Fruit fly (Drosophila melanogaster) whole organism, embryonic: ENCODE results near the gene BthD.
A peak's percentile ranks its signal among the peaks of the same experiment; 100 is the strongest.

Source experiments
- Aef1 ChIP-seq: fragments of 200-800 bp; sonication (Bioruptor generic); IDR thresholded peaks from 3 replicates; pipeline ENCODE4 v1.3.6; 2022; ENCODE audit warnings: missing biosample characterization, missing genetic modification characterization
- Antp ChIP-seq: fragments of 200-800 bp; sonication (Bioruptor generic); optimal IDR thresholded peaks from 3 replicates; lab custom pipeline; 2016; ENCODE audit warnings: missing biosample characterization, missing genetic modification characterization
- BEAF-32 ChIP-seq: fragments of 200-800 bp; sonication (Bioruptor generic); optimal IDR thresholded peaks from 3 replicates; lab custom pipeline; 2017; ENCODE audit warnings: missing biosample characterization, missing genetic modification characterization, mild to moderate bottlenecking, moderate library complexity, missing genetic modification reagents
- Blimp-1 ChIP-seq: fragments of 200-800 bp; sonication (Bioruptor generic); optimal IDR thresholded peaks from 3 replicates; lab custom pipeline; 2018; ENCODE audit warnings: missing biosample characterization, missing genetic modification characterization, mild to moderate bottlenecking, moderate library complexity, missing genetic modification reagents
- BtbVII ChIP-seq: fragments of 200-800 bp; sonication (Bioruptor generic); optimal IDR thresholded peaks from 3 replicates; lab custom pipeline; 2017; ENCODE audit warnings: missing biosample characterization, mild to moderate bottlenecking, missing genetic modification characterization
- CG10321 ChIP-seq: fragments of 200-800 bp; sonication (Bioruptor generic); IDR thresholded peaks from 2 replicates; pipeline ENCODE4 v1.3.6; 2022; ENCODE audit warnings: missing biosample characterization, missing genetic modification characterization
- CG11093 ChIP-seq: fragments of 200-800 bp; sonication (Bioruptor generic); IDR thresholded peaks from 3 replicates; pipeline ENCODE4 v1.3.6; 2022; ENCODE audit warnings: missing biosample characterization, missing genetic modification characterization
- CG12299 ChIP-seq: fragments of 200-800 bp; sonication (Bioruptor generic); optimal IDR thresholded peaks from 2 replicates; lab custom pipeline; 2018; ENCODE audit warnings: missing biosample characterization, mild to moderate bottlenecking, missing genetic modification characterization
- CG13424 ChIP-seq: fragments of 200-800 bp; sonication (Bioruptor generic); optimal IDR thresholded peaks from 2 replicates; lab custom pipeline; 2019; ENCODE audit warnings: missing biosample characterization, mild to moderate bottlenecking, missing genetic modification characterization, moderate library complexity
- CG13624 ChIP-seq: fragments of 200-800 bp; sonication (Bioruptor generic); optimal IDR thresholded peaks from 2 replicates; lab custom pipeline; 2016; ENCODE audit warnings: missing biosample characterization, missing genetic modification characterization
- CG1602 ChIP-seq: fragments of 200-800 bp; sonication (Bioruptor generic); optimal IDR thresholded peaks from 3 replicates; lab custom pipeline; 2016; ENCODE audit warnings: missing biosample characterization, missing genetic modification characterization
- CG1603 ChIP-seq: fragments of 200-800 bp; sonication (Bioruptor generic); optimal IDR thresholded peaks from 2 replicates; lab custom pipeline; 2019; ENCODE audit warnings: missing biosample characterization, mild to moderate bottlenecking, missing genetic modification characterization, moderate library complexity
- CG1832 ChIP-seq: fragments of 200-800 bp; sonication (Bioruptor generic); optimal IDR thresholded peaks from 2 replicates; lab custom pipeline; 2017; ENCODE audit warnings: missing biosample characterization, mild to moderate bottlenecking, missing genetic modification characterization, inconsistent platforms
- CG32772 ChIP-seq: fragments of 200-800 bp; sonication (Bioruptor generic); IDR thresholded peaks from 2 replicates; pipeline ENCODE4 v1.3.6; 2022; ENCODE audit warnings: missing biosample characterization, missing genetic modification characterization
- CG3281 ChIP-seq: fragments of 200-800 bp; sonication (Bioruptor generic); optimal IDR thresholded peaks from 3 replicates; lab custom pipeline; 2017; ENCODE audit warnings: missing biosample characterization, mild to moderate bottlenecking, missing genetic modification characterization
- CG33213 ChIP-seq: fragments of 200-800 bp; sonication (Bioruptor generic); optimal IDR thresholded peaks from 3 replicates; lab custom pipeline; 2016; ENCODE audit warnings: missing biosample characterization, missing genetic modification characterization
- CG4707 ChIP-seq: fragments of 200-800 bp; sonication (Bioruptor generic); optimal IDR thresholded peaks from 2 replicates; lab custom pipeline; 2018; ENCODE audit warnings: missing biosample characterization, mild to moderate bottlenecking, missing genetic modification characterization, moderate library complexity
- CG6683 ChIP-seq: fragments of 200-800 bp; sonication (Bioruptor generic); optimal IDR thresholded peaks from 2 replicates; lab custom pipeline; 2017; ENCODE audit warnings: missing biosample characterization, mild to moderate bottlenecking, missing genetic modification characterization, missing genetic modification reagents
- CG7271 ChIP-seq: fragments of 200-800 bp; sonication (Bioruptor generic); optimal IDR thresholded peaks from 2 replicates; lab custom pipeline; 2018; ENCODE audit warnings: missing biosample characterization, mild to moderate bottlenecking, missing genetic modification characterization, moderate library complexity
- CG9932 ChIP-seq: fragments of 200-800 bp; sonication (Bioruptor generic); IDR thresholded peaks from 2 replicates; pipeline ENCODE4 v1.3.6; 2022; ENCODE audit warnings: missing biosample characterization, missing genetic modification characterization
- Drgx ChIP-seq: fragments of 200-800 bp; sonication (Bioruptor generic); IDR thresholded peaks from 2 replicates; pipeline ENCODE4 v1.3.6; 2022; ENCODE audit warnings: missing biosample characterization, missing genetic modification characterization
- Ets65A ChIP-seq: fragments of 200-800 bp; sonication (Bioruptor generic); peaks from one replicate; lab custom pipeline; 2016; ENCODE audit warnings: missing biosample characterization, missing genetic modification characterization
- Fer3 ChIP-seq: fragments of 200-800 bp; sonication (Bioruptor generic); optimal IDR thresholded peaks from 2 replicates; lab custom pipeline; 2018; ENCODE audit warnings: missing biosample characterization, mild to moderate bottlenecking, missing genetic modification characterization, moderate library complexity
- GATAe ChIP-seq: fragments of 200-800 bp; sonication (Bioruptor generic); conservative IDR thresholded peaks from 2 replicates; pipeline ENCODE4 v1.3.6; 2022; ENCODE audit warnings: missing biosample characterization, missing genetic modification characterization
- HHEX ChIP-seq: fragments of 200-800 bp; sonication (Bioruptor generic); optimal IDR thresholded peaks from 3 replicates; lab custom pipeline; 2017; ENCODE audit warnings: missing biosample characterization, mild to moderate bottlenecking, missing genetic modification characterization, missing genetic modification reagents
- HLH54F ChIP-seq: fragments of 200-800 bp; sonication (Bioruptor generic); optimal IDR thresholded peaks from 3 replicates; lab custom pipeline; 2016; ENCODE audit warnings: missing biosample characterization, missing genetic modification characterization
- Hr3 ChIP-seq: fragments of 200-800 bp; sonication (Bioruptor generic); optimal IDR thresholded peaks from 3 replicates; lab custom pipeline; 2016; ENCODE audit warnings: missing biosample characterization, missing genetic modification characterization
- Mrtf ChIP-seq: fragments of 200-800 bp; sonication (Bioruptor generic); IDR thresholded peaks from 3 replicates; pipeline ENCODE4 v1.3.6; 2022; ENCODE audit warnings: missing biosample characterization, missing genetic modification characterization
- Vsx1 ChIP-seq: fragments of 200-800 bp; sonication (Bioruptor generic); optimal IDR thresholded peaks from 2 replicates; lab custom pipeline; 2017; ENCODE audit warnings: missing biosample characterization, mild to moderate bottlenecking, missing genetic modification characterization, missing genetic modification reagents
- YL-1 ChIP-seq: fragments of 200-800 bp; sonication (Bioruptor generic); optimal IDR thresholded peaks from 3 replicates; lab custom pipeline; 2017; ENCODE audit warnings: missing biosample characterization, mild to moderate bottlenecking, missing genetic modification characterization
- bbx ChIP-seq: fragments of 200-800 bp; sonication (Bioruptor generic); IDR thresholded peaks from 2 replicates; pipeline ENCODE4 v1.3.6; 2022; ENCODE audit warnings: missing biosample characterization, missing genetic modification characterization; ENCODE audit not compliant: partially characterized antibody
- btn ChIP-seq: fragments of 200-800 bp; sonication (Bioruptor generic); optimal IDR thresholded peaks from 2 replicates; lab custom pipeline; 2016; ENCODE audit warnings: missing biosample characterization, missing genetic modification characterization
- chm ChIP-seq: fragments of 200-800 bp; sonication (Bioruptor generic); IDR thresholded peaks from 2 replicates; pipeline ENCODE4 v1.3.6; 2022; ENCODE audit warnings: missing biosample characterization, missing genetic modification characterization
- crol ChIP-seq: fragments of 200-800 bp; sonication (Bioruptor generic); IDR thresholded peaks from 2 replicates; pipeline ENCODE4 v1.3.6; 2022; ENCODE audit warnings: missing biosample characterization, missing genetic modification characterization
- dmrt11E ChIP-seq: fragments of 200-800 bp; sonication (Bioruptor generic); optimal IDR thresholded peaks from 3 replicates; lab custom pipeline; 2018; ENCODE audit warnings: missing biosample characterization, mild to moderate bottlenecking, missing genetic modification characterization, moderate library complexity
- eyg ChIP-seq: fragments of 200-800 bp; sonication (Bioruptor generic); optimal IDR thresholded peaks from 3 replicates; lab custom pipeline; 2016; ENCODE audit warnings: missing biosample characterization, missing genetic modification characterization
- gcm ChIP-seq: fragments of 200-800 bp; sonication (Bioruptor generic); optimal IDR thresholded peaks from 2 replicates; lab custom pipeline; 2019; ENCODE audit warnings: missing biosample characterization, mild to moderate bottlenecking, missing genetic modification characterization, moderate library complexity
- gsb-n ChIP-seq: fragments of 200-800 bp; sonication (Bioruptor generic); optimal IDR thresholded peaks from 3 replicates; lab custom pipeline; 2018; ENCODE audit warnings: missing biosample characterization, mild to moderate bottlenecking, missing genetic modification characterization
- hth ChIP-seq: fragments of >200 bp; optimal IDR thresholded peaks from 2 replicates; lab custom pipeline; 2017; ENCODE audit warnings: inconsistent platforms
- maf-S ChIP-seq: fragments of 200-800 bp; sonication (Bioruptor generic); optimal IDR thresholded peaks from 2 replicates; lab custom pipeline; 2016; ENCODE audit warnings: missing biosample characterization, missing genetic modification characterization
- pfk ChIP-seq: fragments of 200-800 bp; sonication (Bioruptor generic); optimal IDR thresholded peaks from 2 replicates; lab custom pipeline; 2018; ENCODE audit warnings: missing biosample characterization, mild to moderate bottlenecking, missing genetic modification characterization, moderate library complexity
- prd ChIP-seq, 3 experiments: fragments of >200 bp in 2 of 3; fragments of 200-800 bp in 1 of 3; sonication (Bioruptor generic) in 1 of 3; optimal IDR thresholded peaks in 2 of 3; IDR thresholded peaks in 1 of 3; 2 replicates in 2 of 3; 3 replicates in 1 of 3; pipeline versions ENCODE4 v1.3.6 to Lab custom; 2017 to 2022; ENCODE audit warnings: missing biosample characterization in 1 of 3, missing genetic modification characterization in 1 of 3
- scrt ChIP-seq: fragments of 200-800 bp; sonication (Bioruptor generic); optimal IDR thresholded peaks from 2 replicates; lab custom pipeline; 2018; ENCODE audit warnings: missing biosample characterization, mild to moderate bottlenecking, missing genetic modification characterization, moderate library complexity
- sens-2 ChIP-seq: fragments of 200-800 bp; sonication (Bioruptor generic); IDR thresholded peaks from 2 replicates; pipeline ENCODE4 v1.3.6; 2022; ENCODE audit warnings: missing biosample characterization, missing genetic modification characterization
- sna ChIP-seq: fragments of 200-800 bp; sonication (Bioruptor generic); IDR thresholded peaks from 2 replicates; pipeline ENCODE4 v1.3.6; 2022; ENCODE audit warnings: missing biosample characterization, missing genetic modification characterization; ENCODE audit not compliant: partially characterized antibody
- sr ChIP-seq: fragments of 200-800 bp; sonication (Bioruptor generic); IDR thresholded peaks from 3 replicates; pipeline ENCODE4 v1.3.6; 2022; ENCODE audit warnings: missing biosample characterization, missing genetic modification characterization
- stc ChIP-seq: fragments of 200-800 bp; sonication (Bioruptor generic); IDR thresholded peaks from 2 replicates; pipeline ENCODE4 v1.3.6; 2022; ENCODE audit warnings: missing biosample characterization, missing genetic modification characterization
- sug ChIP-seq: fragments of 200-800 bp; optimal IDR thresholded peaks from 2 replicates; lab custom pipeline; 2019; ENCODE audit warnings: missing biosample characterization, mild to moderate bottlenecking, missing genetic modification characterization, moderate library complexity
- ttk ChIP-seq: fragments of 200-800 bp; sonication (Bioruptor generic); IDR thresholded peaks from 2 replicates; pipeline ENCODE4 v2.1.2; 2022; ENCODE audit warnings: missing biosample characterization, missing genetic modification characterization
- wor ChIP-seq: fragments of 200-800 bp; sonication (Bioruptor generic); IDR thresholded peaks from 2 replicates; pipeline ENCODE4 v1.3.6; 2022; ENCODE audit warnings: missing biosample characterization, missing genetic modification characterization

Gene BthD

DNA sequence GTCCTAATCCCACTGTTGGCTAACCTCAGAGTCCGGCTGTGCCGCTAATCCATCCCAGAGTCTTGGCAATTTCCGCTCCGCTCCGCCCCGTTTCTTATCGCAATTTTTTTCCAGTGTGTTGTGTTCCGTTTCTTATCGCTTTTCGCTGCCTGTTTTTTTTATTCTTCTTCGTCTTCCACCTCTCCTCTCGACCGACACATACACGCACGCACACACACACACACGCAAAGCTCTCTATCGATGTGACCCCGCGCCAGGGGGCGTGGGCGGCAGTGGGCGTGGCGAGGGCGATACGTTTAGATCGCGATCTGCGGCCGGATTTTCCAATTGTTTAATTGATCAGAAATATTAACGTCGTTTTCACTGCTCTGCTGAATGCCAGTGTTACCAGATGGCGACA, 4.1 kb downstream of the BthD start (continued):
- 0 out of 2 replicates have a peak, but pooled peaks have one; percentile 23 for TF ChIP-seq Drgx (GFP tag; lab: Robert Waterston, UW)
- TF ChIP-seq scrt (GFP tag; lab: Kevin White, UChicago), result no peak
- TF ChIP-seq pfk (GFP tag; lab: Kevin White, UChicago), result peak; percentile 67
- TF ChIP-seq GATAe (GFP tag; lab: Robert Waterston, UW), result no peak
- TF ChIP-seq ttk, result no peak
- TF ChIP-seq Ets65A, result peak; percentile 7
- TF ChIP-seq CG13624 (GFP tag; lab: Kevin White, UChicago), result no peak
- TF ChIP-seq Aef1 (GFP tag; lab: Robert Waterston, UW), result no peak
- TF ChIP-seq BtbVII, result no peak
- no peak for TF ChIP-seq BEAF-32
- no peak for TF ChIP-seq CG4707 (GFP tag; lab: Kevin White, UChicago)
- no peak for TF ChIP-seq CG9932 (GFP tag; lab: Robert Waterston, UW)
- TF ChIP-seq sr (GFP tag; lab: Robert Waterston, UW), result 0 out of 3 replicates have a peak, but pooled peaks have one; percentile 13
- peak; percentile 8; the same call in 1 of the 2 replicates for TF ChIP-seq bbx (GFP tag; lab: Robert Waterston, UW)
- no peak for TF ChIP-seq CG6683
- TF ChIP-seq sug, result peak; percentile 84
- no peak for TF ChIP-seq Hr3
- TF ChIP-seq YL-1 (GFP tag; lab: Kevin White, UChicago), result peak; percentile 33
- TF ChIP-seq CG13424 (tag; lab: Kevin White, UChicago), result no peak
- peak; percentile 94 for TF ChIP-seq crol (GFP tag; lab: Robert Waterston, UW)
- 0 out of 2 replicates have a peak, but pooled peaks have one; percentile 17 for TF ChIP-seq sna (GFP tag; lab: Robert Waterston, UW)
- TF ChIP-seq CG32772 (GFP tag; lab: Robert Waterston, UW), result peak; percentile 24; the same call in 1 of the 2 replicates
- TF ChIP-seq maf-S (GFP tag; lab: Kevin White, UChicago), result no peak

DNA sequence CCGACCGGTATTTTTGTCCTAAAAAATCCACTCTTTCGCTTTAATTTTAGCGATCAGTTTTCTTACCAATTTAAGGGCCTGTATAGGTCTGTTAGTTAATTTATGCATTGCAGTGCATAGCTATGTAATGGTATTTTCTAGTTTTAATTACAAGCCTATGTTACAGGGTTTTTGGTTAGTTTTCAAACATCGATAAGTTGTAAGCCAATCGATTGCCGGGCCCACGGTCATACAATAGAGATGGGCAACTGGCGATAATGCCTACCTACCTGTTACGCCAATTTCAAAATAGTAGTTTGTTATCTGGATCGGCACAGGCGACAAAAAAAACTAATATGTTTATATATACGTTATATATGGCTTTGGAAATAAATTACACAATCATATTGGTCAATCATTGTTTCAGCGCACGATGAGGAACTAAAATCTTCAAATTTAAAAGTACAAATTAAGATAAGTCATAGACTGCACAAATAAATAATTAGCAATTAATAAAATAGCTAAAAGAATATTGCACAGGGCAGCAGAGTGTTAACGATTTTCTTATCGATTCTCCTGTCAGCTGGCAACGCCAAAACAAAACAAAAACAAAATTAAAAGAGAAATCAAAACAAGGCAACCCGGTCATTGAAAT, 4.6 kb downstream of the BthD start, which contains the start of the genes tth and Tango2:
Gene tth (minus strand): TSS at position 170 of the 634 bp plus-strand sequence.
Gene Tango2 (plus strand): TSS at position 573 of the 634 bp plus-strand sequence.
- peak; percentile 76 for TF ChIP-seq Fer3 (tag; lab: Kevin White, UChicago)
- TF ChIP-seq btn (GFP tag; lab: Kevin White, UChicago), result no peak
- peak; percentile 57 for TF ChIP-seq dmrt11E (tag; lab: Kevin White, UChicago)
- no peak for TF ChIP-seq wor (GFP tag; lab: Robert Waterston, UW)
- TF ChIP-seq CG11093 (GFP tag; lab: Robert Waterston, UW), result no peak
- peak; percentile 59 for TF ChIP-seq gcm
- no peak for TF ChIP-seq CG7271
- TF ChIP-seq eyg (GFP tag; lab: Kevin White, UChicago), result no peak
- TF ChIP-seq hth (lab: Kevin White, UChicago), result no peak
- TF ChIP-seq Vsx1 (GFP tag; lab: Kevin White, UChicago), result no peak
- TF ChIP-seq CG1602 (GFP tag; lab: Kevin White, UChicago), result peak; percentile 75
- TF ChIP-seq CG1832 (GFP tag; lab: Kevin White, UChicago), result no peak
- TF ChIP-seq sens-2 (GFP tag; lab: Robert Waterston, UW), result no peak
- no peak for TF ChIP-seq CG33213 (GFP tag; lab: Kevin White, UChicago)
- TF ChIP-seq Blimp-1, result no peak
- peak; percentile 41 for TF ChIP-seq CG1603
- peak; percentile 73; the same call in 2 of the 3 replicates for TF ChIP-seq Mrtf (GFP tag; lab: Robert Waterston, UW)
- TF ChIP-seq Antp (GFP tag; lab: Kevin White, UChicago), result peak; percentile 54
- TF ChIP-seq chm (GFP tag; lab: Robert Waterston, UW), result peak; percentile 31; the same call in 1 of the 2 replicates
- TF ChIP-seq HHEX (GFP tag; lab: Kevin White, UChicago), result peak; percentile 60
- no peak for TF ChIP-seq CG10321 (GFP tag; lab: Robert Waterston, UW)
- TF ChIP-seq HLH54F (GFP tag; lab: Kevin White, UChicago), result peak; percentile 58
- no peak for TF ChIP-seq CG12299 (tag; lab: Kevin White, UChicago)
- no peak for TF ChIP-seq sr (GFP tag; lab: Robert Waterston, UW)
- TF ChIP-seq prd (optimal IDR thresholded peaks at IDR 0.05; lab: Kevin White, UChicago), result no peak
- peak; percentile 71 for TF ChIP-seq prd (GFP tag; IDR thresholded peaks at IDR 0.05; lab: Robert Waterston, UW)
- peak; percentile 75 for TF ChIP-seq CG3281
- peak; percentile 72 for TF ChIP-seq stc (GFP tag; lab: Robert Waterston, UW)
- TF ChIP-seq gsb-n (tag; lab: Kevin White, UChicago), result no peak
